Fruit fly (Drosophila melanogaster): ENCODE measurements around the gene btv.

- no peak for TF ChIP-seq Sin3A (optimal IDR thresholded peaks at IDR 0.05)
- no peak for TF ChIP-seq Myc (optimal IDR thresholded peaks at IDR 0.05)
- no peak for TF ChIP-seq h (optimal IDR thresholded peaks at IDR 0.05)
- no peak for TF ChIP-seq psq (optimal IDR thresholded peaks at IDR 0.05)
- no peak for TF ChIP-seq ttk (optimal IDR thresholded peaks at IDR 0.05)
Measured at dm6 chr2L:17921527-17921926, 60.7 kb downstream of the btv start.
